Fruit fly (Drosophila melanogaster) whole organism, larva: Measurements from ENCODE around the gene Ank.

Source experiments
- noc ChIP-seq: fragments of 200-800 bp; sonication (Bioruptor generic); optimal IDR thresholded peaks from 3 replicates; lab custom pipeline; 2019; ENCODE audit warnings: missing biosample characterization, mild to moderate bottlenecking, missing genetic modification characterization, moderate library complexity

The Ank gene

dm6 chr4:129644-130272 is at the start of gene Ank:
TSS of gene Ank (minus strand) at chr4:129849.
- no peak for TF ChIP-seq noc (tag; lab: Kevin White, UChicago)

dm6 chr4:175245-175644 is 45.6 kb upstream of the Ank start, which contains the start of gene CG33978:
TSS of gene CG33978 (minus strand) at chr4:175639.
- no peak for TF ChIP-seq noc (tag; lab: Kevin White, UChicago)

dm6 chr4:174526-174925 is 44.9 kb upstream of the Ank start:
- TF ChIP-seq noc (tag; lab: Kevin White, UChicago), result no peak

- TF ChIP-seq noc (tag; lab: Kevin White, UChicago), result no peak
Observed at dm6 chr4:167515-167914, 37.9 kb upstream of the Ank start.

dm6 chr4:165159-165558 is 35.5 kb upstream of the Ank start:
- TF ChIP-seq noc (tag; lab: Kevin White, UChicago), result no peak

- no peak for TF ChIP-seq noc (tag; lab: Kevin White, UChicago)
Observed at dm6 chr4:155977-156376, 26.3 kb upstream of the Ank start, which contains the start of gene CG31997. TSS of gene CG31997 (minus strand) at chr4:156060.

- TF ChIP-seq noc (tag; lab: Kevin White, UChicago), result no peak
Observed at dm6 chr4:150453-150852, 20.8 kb upstream of the Ank start, which contains the start of gene CG32006. TSS of gene CG32006 (plus strand) at chr4:150764.

- no peak for TF ChIP-seq noc (tag; lab: Kevin White, UChicago)
Observed at dm6 chr4:149123-149522, 19.5 kb upstream of the Ank start.

- no peak for TF ChIP-seq noc (tag; lab: Kevin White, UChicago)
Observed at dm6 chr4:135953-136352, 6.3 kb upstream of the Ank start.

- TF ChIP-seq noc (tag; lab: Kevin White, UChicago), result no peak
Observed at dm6 chr4:131958-132623, 2.4 kb upstream of the Ank start, which contains the start of gene anne. TSS of gene anne (plus strand) at chr4:132220.

- no peak for TF ChIP-seq noc (tag; lab: Kevin White, UChicago)
Observed at dm6 chr4:130990-131389, 1.3 kb upstream of the Ank start.

- no peak for TF ChIP-seq noc (tag; lab: Kevin White, UChicago)
Observed at dm6 chr4:130558-130957, 909 bp upstream of the Ank start.

- TF ChIP-seq noc (tag; lab: Kevin White, UChicago), result no peak
Observed at dm6 chr4:128884-129457, 678 bp downstream of the Ank start.

- TF ChIP-seq noc (tag; lab: Kevin White, UChicago), result no peak
Observed at dm6 chr4:102155-102554, 27.5 kb downstream of the Ank start.

- TF ChIP-seq noc (tag; lab: Kevin White, UChicago), result no peak
Observed at dm6 chr4:92000-92399, 37.6 kb downstream of the Ank start.

- no peak for TF ChIP-seq noc (tag; lab: Kevin White, UChicago)
Observed at dm6 chr4:89709-90108, 39.9 kb downstream of the Ank start.

- no peak for TF ChIP-seq noc (tag; lab: Kevin White, UChicago)
Observed at dm6 chr4:87278-87677, 42.4 kb downstream of the Ank start.
